Fruit fly (Drosophila melanogaster) whole organism, adult: Measurements from ENCODE around the gene CG12024.

Experiments used
- CG11617 ChIP-seq: fragments of 200-800 bp; sonication (Bioruptor generic); optimal IDR thresholded peaks from 2 replicates; lab custom pipeline; 2017; ENCODE audit warnings: mild to moderate bottlenecking, missing biosample characterization, missing genetic modification reagents, missing genetic modification characterization
- CG12768 ChIP-seq: fragments of 200-800 bp; sonication (Bioruptor generic); optimal IDR thresholded peaks from 2 replicates; lab custom pipeline; 2017; ENCODE audit warnings: missing biosample characterization, missing genetic modification characterization, mild to moderate bottlenecking, moderate library complexity, missing genetic modification reagents
- CG14711 ChIP-seq: fragments of 200-800 bp; sonication (Bioruptor generic); optimal IDR thresholded peaks from 2 replicates; lab custom pipeline; 2018; ENCODE audit warnings: missing biosample characterization, mild to moderate bottlenecking, missing genetic modification characterization, moderate library complexity
- CG7045 ChIP-seq: fragments of 200-800 bp; sonication (Bioruptor generic); optimal IDR thresholded peaks from 2 replicates; lab custom pipeline; 2017; ENCODE audit warnings: missing biosample characterization, mild to moderate bottlenecking, missing genetic modification characterization
- Clk ChIP-seq: fragments of 200-800 bp; sonication (Bioruptor generic); optimal IDR thresholded peaks from 2 replicates; lab custom pipeline; 2017; ENCODE audit warnings: missing biosample characterization, missing genetic modification characterization
- Hr96 ChIP-seq: fragments of 200-800 bp; sonication (Bioruptor generic); optimal IDR thresholded peaks from 2 replicates; lab custom pipeline; 2016; ENCODE audit warnings: missing biosample characterization, missing genetic modification characterization
- bab1 ChIP-seq: fragments of 200-800 bp; sonication (Bioruptor generic); optimal IDR thresholded peaks from 3 replicates; lab custom pipeline; 2019; ENCODE audit warnings: missing biosample characterization, mild to moderate bottlenecking, missing genetic modification characterization, moderate library complexity
- cnc ChIP-seq, 2 experiments: fragments of >200 bp; optimal IDR thresholded peaks; 2 replicates each; lab custom pipeline; 2017
- kay ChIP-seq: fragments of 200-800 bp; sonication (Bioruptor generic); peaks from one replicate; lab custom pipeline; 2016; ENCODE audit warnings: missing biosample characterization, missing genetic modification characterization, borderline replicate concordance
- ovo ChIP-seq: fragments of 200-800 bp; sonication (Bioruptor generic); optimal IDR thresholded peaks from 2 replicates; lab custom pipeline; 2016; ENCODE audit warnings: missing biosample characterization, missing genetic modification characterization
- tj ChIP-seq: fragments of 200-800 bp; sonication (Bioruptor generic); optimal IDR thresholded peaks from 3 replicates; lab custom pipeline; 2017; ENCODE audit warnings: missing biosample characterization, mild to moderate bottlenecking, missing genetic modification characterization, moderate library complexity
- toe ChIP-seq: fragments of 200-800 bp; sonication (Bioruptor generic); optimal IDR thresholded peaks from 2 replicates; lab custom pipeline; 2016; ENCODE audit warnings: missing biosample characterization, missing genetic modification characterization

- TF ChIP-seq bab1 (GFP tag; lab: Kevin White, UChicago) (no peak), Clk (GFP tag; lab: Kevin White, UChicago) (no peak), tj (GFP tag; lab: Kevin White, UChicago) (no peak), CG7045 (no peak), Hr96 (GFP tag; lab: Kevin White, UChicago) (no peak), kay (GFP tag; lab: Kevin White, UChicago) (no peak), CG12768 (GFP tag; lab: Kevin White, UChicago) (no peak), toe (no peak), ovo (GFP tag; lab: Kevin White, UChicago) (no peak), CG14711 (tag; lab: Kevin White, UChicago) (no peak), CG11617 (GFP tag; lab: Kevin White, UChicago) (no peak), cnc (optimal IDR thresholded peaks at IDR 0.05; lab: Kevin White, UChicago) (no peak)
These were observed 40.4 kb upstream of the CG12024 start for dm6 chr3L:1816614-1817013.
